Fruit fly (Drosophila melanogaster) Kc167 (cell line): ENCODE results near the gene Arfrp1.

Experiments
- Sin3A ChIP-seq: fragments of >200 bp; optimal IDR thresholded peaks from 2 replicates; lab custom pipeline; 2018; ENCODE audit warnings: missing external identifiers
- h ChIP-seq: fragments of >200 bp; optimal IDR thresholded peaks from 3 replicates; lab custom pipeline; 2018; ENCODE audit warnings: missing external identifiers
- psq ChIP-seq: fragments of >200 bp; optimal IDR thresholded peaks from 2 replicates; lab custom pipeline; 2017; ENCODE audit warnings: missing external identifiers
- ttk ChIP-seq: sonication (Bioruptor generic); optimal IDR thresholded peaks from 2 replicates; lab custom pipeline; 2017; ENCODE audit warnings: missing external identifiers

dm6 chrX:9119671-9120364, 12.9 kb downstream of the Arfrp1 start:
- TF ChIP-seq psq (no peak), Sin3A (lab: Kevin White, UChicago) (no peak), h (no peak), ttk (no peak)
